Worm (Caenorhabditis elegans) whole organism, L1 larva: ENCODE data around the gene math-38.
A peak's percentile ranks its signal among the peaks of the same experiment; 100 is the strongest.

Experiments
- C34B4.2 ChIP-seq: sonication (generic microtip); optimal IDR thresholded peaks from 2 replicates; lab custom pipeline; 2017; ENCODE audit warnings: mild to moderate bottlenecking, missing genetic modification characterization, missing compliant biosample characterization
- Y116A8C.19 ChIP-seq: sonication (generic microtip); optimal IDR thresholded peaks from 2 replicates; lab custom pipeline; 2016; ENCODE audit warnings: missing compliant biosample characterization, missing genetic modification characterization, borderline replicate concordance
- aly-2 ChIP-seq: fragments of 150-350 bp; optimal IDR thresholded peaks from 2 replicates; lab custom pipeline; 2014; ENCODE audit warnings: missing biosample characterization, missing genetic modification characterization
- ama-1 ChIP-seq: fragments of 150-350 bp; optimal IDR thresholded peaks from 2 replicates; lab custom pipeline; 2014
- ceh-63 ChIP-seq: fragments of 200-800 bp; sonication (Bioruptor generic); optimal IDR thresholded peaks from 2 replicates; lab custom pipeline; 2018; ENCODE audit warnings: mild to moderate bottlenecking, missing genetic modification characterization, missing compliant biosample characterization
- ceh-82 ChIP-seq, 3 experiments: fragments of 150-350 bp in 1 of 3; sonication (generic microtip) in 2 of 3; optimal IDR thresholded peaks; 2 replicates each; lab custom pipeline; 2014 to 2017; ENCODE audit warnings: missing biosample characterization in 3 of 3, missing genetic modification characterization in 3 of 3
- ceh-90 ChIP-seq: sonication (generic microtip); optimal IDR thresholded peaks from 2 replicates; lab custom pipeline; 2016; ENCODE audit warnings: missing genetic modification characterization, missing compliant biosample characterization
- dpl-1 ChIP-seq, 3 experiments: fragments of 150-350 bp in 2 of 3; sonication (generic microtip) in 1 of 3; optimal IDR thresholded peaks; 2 replicates each; lab custom pipeline; 2014 to 2017; ENCODE audit warnings: missing biosample characterization in 3 of 3, missing genetic modification characterization in 3 of 3, missing genetic modification reagents in 3 of 3
- egl-13 ChIP-seq: sonication (generic microtip); optimal IDR thresholded peaks from 2 replicates; lab custom pipeline; 2016; ENCODE audit warnings: missing genotype, missing genetic modification reagents, missing genetic modification characterization, missing compliant biosample characterization
- elt-2 ChIP-seq: sonication (generic microtip); optimal IDR thresholded peaks from 2 replicates; lab custom pipeline; 2016; ENCODE audit warnings: missing genetic modification characterization, mild to moderate bottlenecking, inconsistent platforms, missing compliant biosample characterization, missing genetic modification reagents
- fkh-10 ChIP-seq: sonication (generic microtip); optimal IDR thresholded peaks from 2 replicates; lab custom pipeline; 2017; ENCODE audit warnings: missing biosample characterization, missing genetic modification reagents, missing genetic modification characterization
- fos-1 ChIP-seq: fragments of 150-350 bp; optimal IDR thresholded peaks from 2 replicates; lab custom pipeline; 2014; ENCODE audit warnings: missing biosample characterization, missing genetic modification characterization
- grh-1 ChIP-seq: fragments of 200-800 bp; sonication (Bioruptor generic); IDR thresholded peaks from 2 replicates; pipeline ENCODE4 v1.3.6; 2022; ENCODE audit warnings: missing genetic modification reagents, missing genetic modification characterization, missing compliant biosample characterization
- irx-1 ChIP-seq: sonication (generic microtip); optimal IDR thresholded peaks from 2 replicates; lab custom pipeline; 2016; ENCODE audit warnings: missing genetic modification characterization, missing compliant biosample characterization
- jun-1 ChIP-seq: fragments of 150-350 bp; optimal IDR thresholded peaks from 2 replicates; lab custom pipeline; 2014; ENCODE audit warnings: missing biosample characterization, missing genetic modification reagents, missing genetic modification characterization
- lin-14 ChIP-seq: fragments of 200-800 bp; sonication (Bioruptor generic); optimal IDR thresholded peaks from 2 replicates; lab custom pipeline; 2018; ENCODE audit warnings: mild to moderate bottlenecking, missing genetic modification characterization, moderate library complexity, missing compliant biosample characterization
- lin-35 ChIP-seq, 2 experiments: fragments of 150-350 bp; optimal IDR thresholded peaks; 2 replicates each; lab custom pipeline; 2014; ENCODE audit warnings: missing biosample characterization in 2 of 2, missing genetic modification characterization in 2 of 2, missing genetic modification reagents in 2 of 2
- lin-39 ChIP-seq: fragments of 150-350 bp; optimal IDR thresholded peaks from 2 replicates; lab custom pipeline; 2014; ENCODE audit warnings: missing biosample characterization, missing genetic modification reagents, missing genetic modification characterization
- lir-3 ChIP-seq: sonication (generic microtip); optimal IDR thresholded peaks from 2 replicates; lab custom pipeline; 2016; ENCODE audit warnings: mild to moderate bottlenecking, missing genetic modification characterization, moderate library complexity, missing compliant biosample characterization; ENCODE audit not compliant: poor library complexity
- lsy-2 ChIP-seq, 2 experiments: fragments of 150-350 bp; optimal IDR thresholded peaks; 2 replicates each; lab custom pipeline; 2014; ENCODE audit warnings: missing biosample characterization in 2 of 2, missing genetic modification characterization in 2 of 2
- mef-2 ChIP-seq: fragments of 150-350 bp; optimal IDR thresholded peaks from 2 replicates; lab custom pipeline; 2014; ENCODE audit warnings: missing biosample characterization, missing genetic modification characterization
- nhr-11 ChIP-seq: fragments of 150-350 bp; optimal IDR thresholded peaks from 2 replicates; lab custom pipeline; 2014; ENCODE audit warnings: missing biosample characterization, missing genetic modification characterization
- nhr-12 ChIP-seq: sonication (generic microtip); optimal IDR thresholded peaks from 2 replicates; lab custom pipeline; 2017; ENCODE audit warnings: missing biosample characterization, missing genetic modification characterization
- nhr-19 ChIP-seq: fragments of 200-800 bp; sonication (Bioruptor generic); conservative IDR thresholded peaks from 2 replicates; pipeline ENCODE4 v1.3.6; 2022; ENCODE audit warnings: missing genetic modification characterization, missing compliant biosample characterization
- nhr-20 ChIP-seq: sonication (generic microtip); optimal IDR thresholded peaks from 2 replicates; lab custom pipeline; 2016; ENCODE audit warnings: mild to moderate bottlenecking, missing genetic modification characterization, missing compliant biosample characterization
- nhr-47 ChIP-seq: sonication (generic microtip); optimal IDR thresholded peaks from 2 replicates; lab custom pipeline; 2016; ENCODE audit warnings: mild to moderate bottlenecking, missing genetic modification characterization, moderate library complexity, missing compliant biosample characterization
- nhr-71 ChIP-seq: sonication (generic microtip); optimal IDR thresholded peaks from 2 replicates; lab custom pipeline; 2016; ENCODE audit warnings: mild to moderate bottlenecking, missing genetic modification characterization, moderate library complexity, missing compliant biosample characterization
- nhr-77 ChIP-seq: fragments of 150-350 bp; optimal IDR thresholded peaks from 2 replicates; lab custom pipeline; 2014; ENCODE audit warnings: missing biosample characterization, missing genetic modification characterization
- nhr-85 ChIP-seq: sonication (generic microtip); peaks from one replicate; lab custom pipeline; 2016; ENCODE audit warnings: missing genetic modification characterization, inconsistent platforms, missing compliant biosample characterization
- swsn-7 ChIP-seq: sonication (generic microtip); optimal IDR thresholded peaks from 2 replicates; lab custom pipeline; 2016; ENCODE audit warnings: missing genetic modification characterization, missing compliant biosample characterization
- tbx-2 ChIP-seq: sonication (generic microtip); optimal IDR thresholded peaks from 2 replicates; lab custom pipeline; 2016; ENCODE audit warnings: missing genetic modification characterization, missing compliant biosample characterization
- tlp-1 ChIP-seq: fragments of 150-350 bp; optimal IDR thresholded peaks from 2 replicates; lab custom pipeline; 2014; ENCODE audit warnings: missing biosample characterization, missing genetic modification characterization
- unc-30 ChIP-seq: sonication (generic microtip); optimal IDR thresholded peaks from 2 replicates; lab custom pipeline; 2017; ENCODE audit warnings: missing biosample characterization, missing genetic modification characterization
- unc-62 ChIP-seq: fragments of 150-350 bp; optimal IDR thresholded peaks from 2 replicates; lab custom pipeline; 2014; ENCODE audit warnings: missing biosample characterization, missing genetic modification reagents, missing genetic modification characterization
- unc-86 ChIP-seq: sonication (generic microtip); optimal IDR thresholded peaks from 2 replicates; lab custom pipeline; 2016; ENCODE audit warnings: missing genetic modification characterization, missing compliant biosample characterization
- vab-15 ChIP-seq: sonication (generic microtip); optimal IDR thresholded peaks from 2 replicates; lab custom pipeline; 2017; ENCODE audit warnings: missing genotype, mild to moderate bottlenecking, missing genetic modification characterization, missing compliant biosample characterization
- zag-1 ChIP-seq: fragments of 150-350 bp; optimal IDR thresholded peaks from 2 replicates; lab custom pipeline; 2014; ENCODE audit warnings: missing biosample characterization, missing genetic modification characterization
- zip-4 ChIP-seq: fragments of 200-800 bp; sonication (Bioruptor generic); optimal IDR thresholded peaks from 2 replicates; lab custom pipeline; 2018; ENCODE audit warnings: mild to moderate bottlenecking, missing genetic modification characterization, moderate library complexity, missing compliant biosample characterization
- ztf-11 ChIP-seq, 2 experiments: sonication (generic microtip); optimal IDR thresholded peaks; 2 replicates each; lab custom pipeline; 2016 to 2017; ENCODE audit warnings: missing genetic modification characterization in 2 of 2, missing biosample characterization in 1 of 2, missing compliant biosample characterization in 1 of 2

The math-38 gene

ce11 chrII:1600661-1601060, 20.9 kb upstream of the math-38 start, which contains the start of gene bath-26:
Gene bath-26 (minus strand): TSS chrII:1600761.
- no peak for TF ChIP-seq fos-1
- TF ChIP-seq Y116A8C.19 (tag; lab: Kevin White, UChicago), result no peak
- TF ChIP-seq C34B4.2 (tag; lab: Kevin White, UChicago), result no peak
- TF ChIP-seq lin-14 (GFP tag; lab: Kevin White, UChicago), result no peak
- no peak for TF ChIP-seq zag-1 (tag; lab: Kevin White, UChicago)
- no peak for TF ChIP-seq nhr-20 (tag; lab: Kevin White, UChicago)
- no peak for TF ChIP-seq lsy-2 (tag; optimal IDR thresholded peaks at IDR 0.05; lab: Kevin White, UChicago)
- TF ChIP-seq vab-15, result no peak
- no peak for TF ChIP-seq unc-30 (tag; lab: Kevin White, UChicago)
- no peak for TF ChIP-seq ceh-63 (GFP tag; lab: Kevin White, UChicago)
- TF ChIP-seq zip-4 (GFP tag; lab: Kevin White, UChicago), result no peak
- TF ChIP-seq lin-35 (GFP tag; optimal IDR thresholded peaks at IDR 0.05; lab: Kevin White, UChicago), result no peak
- no peak for TF ChIP-seq ztf-11 (tag; optimal IDR thresholded peaks at IDR 0.05; lab: Kevin White, UChicago)
- no peak for TF ChIP-seq nhr-85 (tag; lab: Kevin White, UChicago)
- TF ChIP-seq tlp-1 (tag; lab: Kevin White, UChicago), result no peak
- TF ChIP-seq dpl-1 (GFP tag; optimal IDR thresholded peaks at IDR 0.05; lab: Kevin White, UChicago), result no peak

- no peak for TF ChIP-seq zip-4 (GFP tag; lab: Kevin White, UChicago)
- peak; percentile 67 for TF ChIP-seq elt-2 (tag; lab: Kevin White, UChicago)
These were observed 17.6 kb upstream of the math-38 start, which contains the start of gene bath-46 for ce11 chrII:1597101-1598088. Gene bath-46 (plus strand): TSS chrII:1597906.

ce11 chrII:1595137-1595536, 15.4 kb upstream of the math-38 start, which contains the start of gene clec-20:
Gene clec-20 (minus strand): TSS chrII:1595237.
- TF ChIP-seq nhr-11 (tag; lab: Kevin White, UChicago), result no peak
- no peak for TF ChIP-seq nhr-77
- TF ChIP-seq lin-14 (GFP tag; lab: Kevin White, UChicago), result no peak
- no peak for TF ChIP-seq ceh-82 (tag; optimal IDR thresholded peaks at IDR 0.05; lab: Kevin White, UChicago)
- no peak for TF ChIP-seq nhr-19
- no peak for TF ChIP-seq egl-13
- TF ChIP-seq fkh-10 (GFP tag; lab: Kevin White, UChicago), result no peak
- TF ChIP-seq ceh-90 (tag; lab: Kevin White, UChicago), result no peak
- TF ChIP-seq jun-1 (tag; lab: Kevin White, UChicago), result no peak
- no peak for TF ChIP-seq lir-3

ce11 chrII:1589845-1590244, 10.1 kb upstream of the math-38 start, which contains the start of gene T07H3.7:
Gene T07H3.7 (minus strand): TSS chrII:1589945.
- TF ChIP-seq swsn-7 (tag; lab: Kevin White, UChicago), result no peak
- TF ChIP-seq unc-62 (GFP tag; lab: Kevin White, UChicago), result no peak
- TF ChIP-seq nhr-12 (tag; lab: Kevin White, UChicago), result no peak
- no peak for TF ChIP-seq irx-1
- no peak for TF ChIP-seq nhr-47 (tag; lab: Kevin White, UChicago)
- TF ChIP-seq ztf-11 (tag; optimal IDR thresholded peaks at IDR 0.05; lab: Kevin White, UChicago), result no peak
- no peak for TF ChIP-seq lin-39 (tag; lab: Kevin White, UChicago)
- TF ChIP-seq unc-86 (tag; lab: Kevin White, UChicago), result no peak
- no peak for TF ChIP-seq tbx-2 (tag; lab: Kevin White, UChicago)
- TF ChIP-seq ceh-82 (tag; optimal IDR thresholded peaks at IDR 0.05; lab: Kevin White, UChicago), result no peak
- TF ChIP-seq ama-1 (lab: Kevin White, UChicago), result no peak
- TF ChIP-seq mef-2 (tag; lab: Kevin White, UChicago), result no peak
- no peak for TF ChIP-seq nhr-71 (tag; lab: Kevin White, UChicago)
- no peak for TF ChIP-seq grh-1 (GFP tag; lab: Robert Waterston, UW)
- TF ChIP-seq lsy-2 (tag; optimal IDR thresholded peaks at IDR 0.05; lab: Kevin White, UChicago), result no peak
- TF ChIP-seq aly-2 (tag; lab: Kevin White, UChicago), result no peak
- no peak for TF ChIP-seq nhr-77
